Worm (Caenorhabditis elegans): ENCODE results near the gene nhr-239.

ce11 chrIII:2571447-2571846 lies 9.9 kb downstream of the nhr-239 start, which contains the start of gene Y54F10AR.2:
- no peak for TF ChIP-seq B0035.1 (tag; optimal IDR thresholded peaks at IDR 0.05)
- no peak for TF ChIP-seq unc-62 (GFP tag; optimal IDR thresholded peaks at IDR 0.05)
- TF ChIP-seq F22D6.2 (tag; optimal IDR thresholded peaks at IDR 0.05), result no peak
- TF ChIP-seq pha-4 (tag; optimal IDR thresholded peaks at IDR 0.05), result no peak
- TF ChIP-seq ama-1 (optimal IDR thresholded peaks at IDR 0.05), result no peak
- TF ChIP-seq ama-1 (GFP tag; optimal IDR thresholded peaks at IDR 0.05), result no peak
- TF ChIP-seq hmg-1.2 (GFP tag; IDR thresholded peaks at IDR 0.05), result no peak
- TF ChIP-seq ztf-6 (GFP tag; IDR thresholded peaks at IDR 0.05), result no peak
- no peak for TF ChIP-seq snpc-4 (GFP tag; optimal IDR thresholded peaks at IDR 0.05)
- no peak for TF ChIP-seq snpc-4 (tag; optimal IDR thresholded peaks at IDR 0.05)
- no peak for TF ChIP-seq nhr-120 (GFP tag; IDR thresholded peaks at IDR 0.05)
- TF ChIP-seq rec-8 (tag; optimal IDR thresholded peaks at IDR 0.05), result no peak
- no peak for TF ChIP-seq C17E4.6 (GFP tag; IDR thresholded peaks at IDR 0.05)
- TF ChIP-seq hsf-1 (GFP tag; IDR thresholded peaks at IDR 0.05), result no peak

Measured in whole organism, young adult.